Worm (Caenorhabditis elegans) whole organism, L4 larva: Measurements from ENCODE around the gene F47E1.4.

Experiments used
- F10B5.3 ChIP-seq: sonication (generic microtip); optimal IDR thresholded peaks from 2 replicates; lab custom pipeline; 2016; ENCODE audit warnings: mild to moderate bottlenecking, missing genetic modification characterization, missing compliant biosample characterization
- F44E2.7 ChIP-seq: fragments of 200-800 bp; sonication (Bioruptor generic); IDR thresholded peaks from 2 replicates; pipeline ENCODE4 v2.1.2; 2022; ENCODE audit warnings: missing genetic modification characterization, missing compliant biosample characterization
- ama-1 ChIP-seq: fragments of 150-350 bp; optimal IDR thresholded peaks from 2 replicates; lab custom pipeline; 2014; ENCODE audit warnings: inconsistent platforms, mixed read lengths
- ceh-82 ChIP-seq: sonication (generic microtip); optimal IDR thresholded peaks from 2 replicates; lab custom pipeline; 2017; ENCODE audit warnings: missing biosample characterization, missing genetic modification characterization
- ces-1 ChIP-seq: fragments of 150-350 bp; sonication (generic microtip); optimal IDR thresholded peaks from 4 replicates; lab custom pipeline; 2014; ENCODE audit warnings: missing biosample characterization, missing genetic modification reagents, missing genetic modification characterization
- dpl-1 ChIP-seq: fragments of 150-350 bp; optimal IDR thresholded peaks from 2 replicates; lab custom pipeline; 2014; ENCODE audit warnings: missing biosample characterization, missing genetic modification reagents, missing genetic modification characterization
- duxl-1 ChIP-seq: sonication (generic microtip); optimal IDR thresholded peaks from 2 replicates; lab custom pipeline; 2016; ENCODE audit warnings: mild to moderate bottlenecking, missing genetic modification characterization, moderate library complexity, missing compliant biosample characterization; ENCODE audit not compliant: poor library complexity
- egl-27 ChIP-seq: sonication (generic microtip); optimal IDR thresholded peaks from 3 replicates; lab custom pipeline; 2017; ENCODE audit warnings: missing biosample characterization, missing genetic modification reagents, missing genetic modification characterization
- nhr-77 ChIP-seq: fragments of 150-350 bp; optimal IDR thresholded peaks from 2 replicates; lab custom pipeline; 2014; ENCODE audit warnings: missing biosample characterization, missing genetic modification characterization
- snpc-4 ChIP-seq: fragments of 150-350 bp; optimal IDR thresholded peaks from 2 replicates; lab custom pipeline; 2014; ENCODE audit warnings: missing biosample characterization, missing genetic modification characterization
- unc-130 ChIP-seq: sonication (generic microtip); optimal IDR thresholded peaks from 2 replicates; lab custom pipeline; 2016; ENCODE audit warnings: missing genetic modification reagents, missing genetic modification characterization, missing compliant biosample characterization
- unc-62 ChIP-seq, 3 experiments: fragments of 150-350 bp in 1 of 3; sonication (generic microtip); optimal IDR thresholded peaks in 2 of 3; peaks in 1 of 3; 1 replicate in 1 of 3; 2 replicates in 2 of 3; lab custom pipeline; 2014 to 2017; ENCODE audit warnings: missing biosample characterization in 3 of 3, missing genetic modification characterization in 3 of 3, missing genetic modification reagents in 3 of 3, missing genotype in 1 of 3

DNA sequence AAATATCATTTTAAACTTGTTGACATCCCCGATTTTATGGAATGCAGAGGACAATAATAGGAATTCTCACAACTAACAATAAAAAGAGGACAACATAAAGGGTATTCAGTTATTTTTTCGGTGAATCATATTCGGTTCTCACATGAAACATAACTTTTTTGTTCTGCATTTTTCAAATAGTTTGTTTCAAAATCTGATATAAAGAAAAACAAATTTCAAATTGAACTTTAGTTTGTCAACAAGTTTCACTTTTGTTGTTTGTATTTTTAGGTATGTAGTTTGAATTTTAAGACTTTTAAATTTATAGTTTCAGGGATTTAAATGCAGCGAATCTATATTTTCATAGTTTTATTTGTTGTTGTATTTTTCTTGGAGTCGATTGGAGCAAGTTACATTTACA is at the start of gene F47E1.4:
- TF ChIP-seq unc-130 (GFP tag; lab: Kevin White, UChicago) = no peak
- no peak for TF ChIP-seq F44E2.7 (GFP tag; lab: Robert Waterston, UW)
- TF ChIP-seq dpl-1 (GFP tag; lab: Kevin White, UChicago) = no peak
- TF ChIP-seq nhr-77 = no peak
- TF ChIP-seq duxl-1 = no peak
- TF ChIP-seq ama-1 = no peak
- TF ChIP-seq ceh-82 (tag; lab: Kevin White, UChicago) = no peak
- no peak for TF ChIP-seq F10B5.3 (tag; lab: Kevin White, UChicago)
- no peak for TF ChIP-seq snpc-4 (tag; lab: Kevin White, UChicago)
- TF ChIP-seq ces-1 (GFP tag; lab: Kevin White, UChicago) = no peak
- no peak for TF ChIP-seq unc-62 (GFP tag; optimal IDR thresholded peaks at IDR 0.05 in 1 of 2; lab: Kevin White, UChicago)
- TF ChIP-seq unc-62 (tag; optimal IDR thresholded peaks at IDR 0.05; lab: Kevin White, UChicago) = no peak
- no peak for TF ChIP-seq egl-27 (tag; lab: Kevin White, UChicago)
